Fruit fly (Drosophila melanogaster) whole organism, embryonic: ENCODE results near the gene pros.

Experiments
- Adf1 ChIP-seq: fragments of 200-800 bp; sonication (Bioruptor generic); IDR thresholded peaks from 2 replicates; pipeline ENCODE4 v1.3.6; 2022; ENCODE audit warnings: missing biosample characterization, missing genetic modification characterization
- Asciz ChIP-seq: fragments of 200-800 bp; sonication (Bioruptor generic); optimal IDR thresholded peaks from 2 replicates; lab custom pipeline; 2017; ENCODE audit warnings: missing biosample characterization, mild to moderate bottlenecking, missing genetic modification characterization, missing genetic modification reagents
- Atf3 ChIP-seq: fragments of 200-800 bp; sonication (Bioruptor generic); optimal IDR thresholded peaks from 3 replicates; lab custom pipeline; 2016; ENCODE audit warnings: missing biosample characterization, missing genetic modification characterization
- CG10543 ChIP-seq: fragments of 200-800 bp; sonication (Bioruptor generic); optimal IDR thresholded peaks from 3 replicates; lab custom pipeline; 2017; ENCODE audit warnings: missing biosample characterization, mild to moderate bottlenecking, missing genetic modification characterization, moderate library complexity
- CG11696 ChIP-seq: fragments of 200-800 bp; sonication (Bioruptor generic); IDR thresholded peaks from 2 replicates; pipeline ENCODE4 v1.3.6; 2022; ENCODE audit warnings: missing biosample characterization, missing genetic modification characterization
- CG12391 ChIP-seq: fragments of 200-800 bp; sonication (Bioruptor generic); optimal IDR thresholded peaks from 3 replicates; lab custom pipeline; 2018; ENCODE audit warnings: missing biosample characterization, mild to moderate bottlenecking, missing genetic modification characterization, moderate library complexity
- CG17568 ChIP-seq: fragments of 200-800 bp; sonication (Bioruptor generic); optimal IDR thresholded peaks from 2 replicates; lab custom pipeline; 2018; ENCODE audit warnings: missing biosample characterization, mild to moderate bottlenecking, missing genetic modification characterization, moderate library complexity
- CG17612 ChIP-seq: fragments of 200-800 bp; sonication (Bioruptor generic); IDR thresholded peaks from 2 replicates; pipeline ENCODE4 v1.3.6; 2022; ENCODE audit warnings: missing biosample characterization, missing genetic modification characterization
- CG2116 ChIP-seq: fragments of 200-800 bp; sonication (Bioruptor generic); optimal IDR thresholded peaks from 3 replicates; lab custom pipeline; 2018; ENCODE audit warnings: missing biosample characterization, mild to moderate bottlenecking, missing genetic modification characterization
- CG2199 ChIP-seq: fragments of 200-800 bp; sonication (Bioruptor generic); IDR thresholded peaks from 3 replicates; pipeline ENCODE4 v1.3.6; 2022; ENCODE audit warnings: missing biosample characterization, missing genetic modification characterization
- CG2202 ChIP-seq: fragments of 200-800 bp; sonication (Bioruptor generic); optimal IDR thresholded peaks from 2 replicates; lab custom pipeline; 2018; ENCODE audit warnings: missing biosample characterization, mild to moderate bottlenecking, missing genetic modification characterization
- CG2712 ChIP-seq: fragments of 200-800 bp; optimal IDR thresholded peaks from 3 replicates; lab custom pipeline; 2019; ENCODE audit warnings: missing biosample characterization, mild to moderate bottlenecking, missing genetic modification characterization, moderate library complexity
- CG2875 ChIP-seq: fragments of 200-800 bp; sonication (Bioruptor generic); optimal IDR thresholded peaks from 2 replicates; lab custom pipeline; 2017; ENCODE audit warnings: missing biosample characterization, mild to moderate bottlenecking, missing genetic modification characterization, missing genetic modification reagents
- CG30403 ChIP-seq: fragments of 200-800 bp; sonication (Bioruptor generic); optimal IDR thresholded peaks from 3 replicates; lab custom pipeline; 2016; ENCODE audit warnings: missing biosample characterization, missing genetic modification characterization
- CG31224 ChIP-seq: fragments of 200-800 bp; sonication (Bioruptor generic); IDR thresholded peaks from 2 replicates; pipeline ENCODE4 v1.3.6; 2022; ENCODE audit warnings: missing biosample characterization, missing genetic modification characterization
- CG31441 ChIP-seq: fragments of 200-800 bp; sonication (Bioruptor generic); IDR thresholded peaks from 2 replicates; pipeline ENCODE4 v1.3.6; 2022; ENCODE audit warnings: missing biosample characterization, missing genetic modification characterization
- CG32767 ChIP-seq: fragments of 200-800 bp; sonication (Bioruptor generic); IDR thresholded peaks from 2 replicates; pipeline ENCODE4 v1.3.6; 2022; ENCODE audit warnings: missing biosample characterization, missing genetic modification characterization
- CG3407 ChIP-seq: fragments of 200-800 bp; sonication (Bioruptor generic); optimal IDR thresholded peaks from 2 replicates; lab custom pipeline; 2018; ENCODE audit warnings: missing biosample characterization, mild to moderate bottlenecking, missing genetic modification characterization
- CG4707 ChIP-seq: fragments of 200-800 bp; sonication (Bioruptor generic); optimal IDR thresholded peaks from 2 replicates; lab custom pipeline; 2018; ENCODE audit warnings: missing biosample characterization, mild to moderate bottlenecking, missing genetic modification characterization, moderate library complexity
- CG7928 ChIP-seq: fragments of 200-800 bp; sonication (Bioruptor generic); optimal IDR thresholded peaks from 2 replicates; lab custom pipeline; 2017; ENCODE audit warnings: missing biosample characterization, mild to moderate bottlenecking, missing genetic modification characterization
- CG8924 ChIP-seq: fragments of 200-800 bp; optimal IDR thresholded peaks from 3 replicates; lab custom pipeline; 2019; ENCODE audit warnings: missing biosample characterization, mild to moderate bottlenecking, missing genetic modification characterization, moderate library complexity
- CG9437 ChIP-seq: fragments of 200-800 bp; sonication (Bioruptor generic); optimal IDR thresholded peaks from 2 replicates; lab custom pipeline; 2018; ENCODE audit warnings: missing biosample characterization, mild to moderate bottlenecking, missing genetic modification characterization
- D19B ChIP-seq: fragments of 200-800 bp; sonication (Bioruptor generic); optimal IDR thresholded peaks from 2 replicates; lab custom pipeline; 2017; ENCODE audit warnings: missing biosample characterization, mild to moderate bottlenecking, missing genetic modification characterization
- Dip2 ChIP-seq: fragments of 200-800 bp; sonication (Bioruptor generic); IDR thresholded peaks from 2 replicates; pipeline ENCODE4 v1.3.6; 2022; ENCODE audit warnings: missing biosample characterization, missing genetic modification characterization
- ERR ChIP-seq: fragments of 200-800 bp; sonication (Bioruptor generic); optimal IDR thresholded peaks from 2 replicates; lab custom pipeline; 2016; ENCODE audit warnings: missing biosample characterization, missing genetic modification characterization
- Ets65A ChIP-seq: fragments of 200-800 bp; sonication (Bioruptor generic); peaks from one replicate; lab custom pipeline; 2016; ENCODE audit warnings: missing biosample characterization, missing genetic modification characterization
- HmgD ChIP-seq: fragments of 200-800 bp; sonication (Bioruptor generic); optimal IDR thresholded peaks from 3 replicates; lab custom pipeline; 2016; ENCODE audit warnings: missing biosample characterization, missing genetic modification characterization
- Hr3 ChIP-seq: fragments of 200-800 bp; sonication (Bioruptor generic); optimal IDR thresholded peaks from 3 replicates; lab custom pipeline; 2016; ENCODE audit warnings: missing biosample characterization, missing genetic modification characterization
- Lim3 ChIP-seq: fragments of 200-800 bp; sonication (Bioruptor generic); IDR thresholded peaks from 2 replicates; pipeline ENCODE4 v1.3.6; 2022; ENCODE audit warnings: missing biosample characterization, missing genetic modification characterization
- Meics ChIP-seq: fragments of 200-800 bp; sonication (Bioruptor generic); optimal IDR thresholded peaks from 2 replicates; lab custom pipeline; 2017; ENCODE audit warnings: missing biosample characterization, mild to moderate bottlenecking, missing genetic modification characterization
- NC2β ChIP-seq: fragments of 200-800 bp; sonication (Bioruptor generic); optimal IDR thresholded peaks from 2 replicates; lab custom pipeline; 2016; ENCODE audit warnings: missing biosample characterization, missing genetic modification characterization
- Side ChIP-seq: fragments of 200-800 bp; sonication (Bioruptor generic); optimal IDR thresholded peaks from 2 replicates; lab custom pipeline; 2016; ENCODE audit warnings: missing biosample characterization, missing genetic modification characterization
- amos ChIP-seq: fragments of 200-800 bp; sonication (Bioruptor generic); IDR thresholded peaks from 2 replicates; pipeline ENCODE4 v1.3.6; 2022; ENCODE audit warnings: missing biosample characterization, missing genetic modification characterization; ENCODE audit not compliant: partially characterized antibody
- btn ChIP-seq: fragments of 200-800 bp; sonication (Bioruptor generic); optimal IDR thresholded peaks from 2 replicates; lab custom pipeline; 2016; ENCODE audit warnings: missing biosample characterization, missing genetic modification characterization
- corto ChIP-seq: fragments of 200-800 bp; sonication (Bioruptor generic); optimal IDR thresholded peaks from 2 replicates; lab custom pipeline; 2016; ENCODE audit warnings: missing biosample characterization, mild to moderate bottlenecking, missing genetic modification characterization, moderate library complexity
- dati ChIP-seq: fragments of 200-800 bp; sonication (Bioruptor generic); IDR thresholded peaks from 2 replicates; pipeline ENCODE4 v1.3.6; 2022; ENCODE audit warnings: missing biosample characterization, missing genetic modification characterization
- eyg ChIP-seq: fragments of 200-800 bp; sonication (Bioruptor generic); optimal IDR thresholded peaks from 3 replicates; lab custom pipeline; 2016; ENCODE audit warnings: missing biosample characterization, missing genetic modification characterization
- grau ChIP-seq: fragments of 200-800 bp; optimal IDR thresholded peaks from 3 replicates; lab custom pipeline; 2019; ENCODE audit warnings: missing biosample characterization, mild to moderate bottlenecking, missing genetic modification characterization, moderate library complexity
- lab ChIP-seq: fragments of 200-800 bp; sonication (Bioruptor generic); optimal IDR thresholded peaks from 3 replicates; lab custom pipeline; 2017; ENCODE audit warnings: missing biosample characterization, missing genetic modification characterization, mild to moderate bottlenecking, moderate library complexity, missing genetic modification reagents
- lilli ChIP-seq: fragments of 200-800 bp; sonication (Bioruptor generic); optimal IDR thresholded peaks from 3 replicates; lab custom pipeline; 2016; ENCODE audit warnings: missing biosample characterization, missing genetic modification characterization
- lola ChIP-seq, 3 experiments: fragments of >200 bp in 2 of 3; fragments of 200-800 bp in 1 of 3; sonication (Bioruptor generic) in 1 of 3; optimal IDR thresholded peaks; 2 replicates each; lab custom pipeline; 2017 to 2019; ENCODE audit warnings: missing biosample characterization in 3 of 3, missing genetic modification characterization in 3 of 3, mild to moderate bottlenecking in 1 of 3, moderate library complexity in 1 of 3
- lov ChIP-seq, 2 experiments: fragments of 200-800 bp in 1 of 2; fragments of >200 bp in 1 of 2; sonication (Bioruptor generic) in 1 of 2; IDR thresholded peaks in 1 of 2; optimal IDR thresholded peaks in 1 of 2; 2 replicates in 1 of 2; 3 replicates in 1 of 2; pipeline versions ENCODE4 v1.3.6 to Lab custom; 2017 to 2022; ENCODE audit warnings: missing biosample characterization in 1 of 2, missing genetic modification characterization in 1 of 2
- mam ChIP-seq: fragments of 200-800 bp; sonication (Bioruptor generic); optimal IDR thresholded peaks from 3 replicates; lab custom pipeline; 2016; ENCODE audit warnings: missing biosample characterization, missing genetic modification characterization
- onecut ChIP-seq: fragments of 200-800 bp; sonication (Bioruptor generic); IDR thresholded peaks from 2 replicates; pipeline ENCODE4 v1.3.6; 2022; ENCODE audit warnings: missing biosample characterization, missing genetic modification characterization
- org-1 ChIP-seq: fragments of 200-800 bp; sonication (Bioruptor generic); optimal IDR thresholded peaks from 2 replicates; lab custom pipeline; 2017; ENCODE audit warnings: missing biosample characterization, missing genetic modification characterization
- pnt ChIP-seq: fragments of 200-800 bp; sonication (Bioruptor generic); optimal IDR thresholded peaks from 3 replicates; lab custom pipeline; 2016; ENCODE audit warnings: missing biosample characterization, missing genetic modification characterization
- sd ChIP-seq: fragments of 200-800 bp; sonication (Bioruptor generic); optimal IDR thresholded peaks from 3 replicates; lab custom pipeline; 2018; ENCODE audit warnings: missing biosample characterization, mild to moderate bottlenecking, missing genetic modification characterization, moderate library complexity
- sens ChIP-seq: fragments of 200-800 bp; sonication (Bioruptor generic); peaks from one replicate; lab custom pipeline; 2016; ENCODE audit warnings: missing biosample characterization, missing genetic modification characterization
- tll ChIP-seq, 2 experiments: fragments of 200-800 bp in 1 of 2; fragments of >200 bp in 1 of 2; sonication (Bioruptor generic) in 1 of 2; optimal IDR thresholded peaks; 2 replicates each; lab custom pipeline; 2017 to 2019; ENCODE audit warnings: missing biosample characterization in 2 of 2, missing genetic modification characterization in 2 of 2, mild to moderate bottlenecking in 1 of 2, moderate library complexity in 1 of 2
- z ChIP-seq: fragments of 200-800 bp; sonication (Bioruptor generic); IDR thresholded peaks from 3 replicates; pipeline ENCODE4 v1.3.6; 2022; ENCODE audit warnings: missing biosample characterization, missing genetic modification characterization

Gene pros

dm6 chr3R:11421643-11422122 is 93.4 kb downstream of the pros start, which contains the start of the genes ninaG and Sptz (continued):
- TF ChIP-seq z (GFP tag; lab: Robert Waterston, UW) (0 out of 3 replicates have a peak, but pooled peaks have one; percentile 34), CG11696 (GFP tag; lab: Robert Waterston, UW) (peak; percentile 67), CG31224 (GFP tag; lab: Robert Waterston, UW) (peak; percentile 90), lab (GFP tag; lab: Kevin White, UChicago) (peak; percentile 94), CG17568 (GFP tag; lab: Kevin White, UChicago) (no peak), mam (peak; percentile 98), lola (GFP tag; optimal IDR thresholded peaks at IDR 0.05; lab: Kevin White, UChicago) (peak in 1 of 3 experiments; percentile 92), CG3407 (peak; percentile 83), Hr3 (GFP tag; lab: Kevin White, UChicago) (peak; percentile 95), CG9437 (GFP tag; lab: Kevin White, UChicago) (peak; percentile 73), amos (GFP tag; lab: Robert Waterston, UW) (peak; percentile 40), dati (GFP tag; lab: Robert Waterston, UW) (peak; percentile 71), CG4707 (GFP tag; lab: Kevin White, UChicago) (peak; percentile 39), Side (GFP tag; lab: Kevin White, UChicago) (peak; percentile 91), onecut (GFP tag; lab: Robert Waterston, UW) (no peak; the same call in 1 of the 2 replicates), D19B (GFP tag; lab: Kevin White, UChicago) (peak; percentile 76), corto (GFP tag; lab: Kevin White, UChicago) (no peak), CG2875 (GFP tag; lab: Kevin White, UChicago) (peak; percentile 74), CG2202 (tag; lab: Kevin White, UChicago) (peak; percentile 80), CG31441 (GFP tag; lab: Robert Waterston, UW) (peak; percentile 92), Dip2 (GFP tag; lab: Robert Waterston, UW) (peak; percentile 43; the same call in 1 of the 2 replicates), Asciz (GFP tag; lab: Kevin White, UChicago) (peak; percentile 80), HmgD (GFP tag; lab: Kevin White, UChicago) (peak; percentile 86), CG2712 (tag; lab: Kevin White, UChicago) (peak; percentile 94), Meics (GFP tag; lab: Kevin White, UChicago) (peak; percentile 87), org-1 (GFP tag; lab: Kevin White, UChicago) (peak; percentile 78), eyg (GFP tag; lab: Kevin White, UChicago) (peak; percentile 83), CG30403 (GFP tag; lab: Kevin White, UChicago) (peak; percentile 98), CG12391 (peak; percentile 95), btn (GFP tag; lab: Kevin White, UChicago) (peak; percentile 76), lilli (GFP tag; lab: Kevin White, UChicago) (peak; percentile 98), NC2β (GFP tag; lab: Kevin White, UChicago) (peak; percentile 89), sd (tag; lab: Kevin White, UChicago) (no peak), Atf3 (GFP tag; lab: Kevin White, UChicago) (peak; percentile 92), lov (optimal IDR thresholded peaks at IDR 0.05; lab: Kevin White, UChicago) (no peak), lov (GFP tag; IDR thresholded peaks at IDR 0.05; lab: Robert Waterston, UW) (peak; percentile 92), CG2116 (peak; percentile 95), CG10543 (GFP tag; lab: Kevin White, UChicago) (peak; percentile 76), tll (GFP tag; optimal IDR thresholded peaks at IDR 0.05; lab: Kevin White, UChicago) (peak in 1 of 2 experiments; percentile 26), pnt (GFP tag; lab: Kevin White, UChicago) (peak; percentile 94), CG2199 (GFP tag; lab: Robert Waterston, UW) (peak; percentile 95; the same call in 2 of the 3 replicates), CG32767 (GFP tag; lab: Robert Waterston, UW) (peak; percentile 94), ERR (GFP tag; lab: Kevin White, UChicago) (peak; percentile 89), CG8924 (tag; lab: Kevin White, UChicago) (peak; percentile 86), Adf1 (peak; percentile 81), Lim3 (GFP tag; lab: Robert Waterston, UW) (peak; percentile 62; the same call in 1 of the 2 replicates), CG17612 (GFP tag; lab: Robert Waterston, UW) (peak; percentile 73), Ets65A (peak; percentile 100), grau (tag; lab: Kevin White, UChicago) (peak; percentile 89), sens (GFP tag; lab: Kevin White, UChicago) (peak; percentile 99), CG7928 (peak; percentile 67)
